Fruit fly (Drosophila melanogaster) whole organism, adult: ENCODE measurements around the gene CG10466.

Experiments used
- CG11617 ChIP-seq: fragments of 200-800 bp; sonication (Bioruptor generic); optimal IDR thresholded peaks from 2 replicates; lab custom pipeline; 2017; ENCODE audit warnings: mild to moderate bottlenecking, missing biosample characterization, missing genetic modification reagents, missing genetic modification characterization
- bab1 ChIP-seq: fragments of 200-800 bp; sonication (Bioruptor generic); optimal IDR thresholded peaks from 3 replicates; lab custom pipeline; 2019; ENCODE audit warnings: missing biosample characterization, mild to moderate bottlenecking, missing genetic modification characterization, moderate library complexity

dm6 chr2L:19791321-19792281, at the start of gene CG10466, which contains the start of gene CdGAPr:
- TF ChIP-seq CG11617 (GFP tag; lab: Kevin White, UChicago) (no peak), bab1 (GFP tag; lab: Kevin White, UChicago) (no peak)
